Fruit fly (Drosophila melanogaster): ENCODE data around the gene CG31697.

The CG31697 gene

dm6 chr2L:19497983-19498382 is 37.3 kb upstream of the CG31697 start, which contains the start of gene Top3alpha (continued):
- TF ChIP-seq CG7357 (GFP tag; IDR thresholded peaks at IDR 0.05), result no peak
- no peak for TF ChIP-seq Ravus (GFP tag; IDR thresholded peaks at IDR 0.05)
- TF ChIP-seq Side (GFP tag; optimal IDR thresholded peaks at IDR 0.05), result no peak
- peak; percentile 99 for TF ChIP-seq Dp (GFP tag; optimal IDR thresholded peaks at IDR 0.05)
- peak; percentile 48 for TF ChIP-seq Sin3A (optimal IDR thresholded peaks at IDR 0.05)
- no peak for TF ChIP-seq CG31224 (GFP tag; IDR thresholded peaks at IDR 0.05)
- no peak for TF ChIP-seq bigmax (GFP tag; optimal IDR thresholded peaks at IDR 0.05)
- TF ChIP-seq YL-1 (GFP tag; optimal IDR thresholded peaks at IDR 0.05), result peak; percentile 47
- no peak for TF ChIP-seq Hsf (GFP tag; optimal IDR thresholded peaks at IDR 0.05)
- peak; percentile 70 for TF ChIP-seq unc-4 (GFP tag; IDR thresholded peaks at IDR 0.05; ENCODE audit: partially characterized antibody)
- TF ChIP-seq CG17385 (GFP tag; optimal IDR thresholded peaks at IDR 0.05), result peak; percentile 97
- TF ChIP-seq hb (GFP tag; IDR thresholded peaks at IDR 0.05; ENCODE audit: partially characterized antibody), result peak; percentile 71; the same call in 2 of the 3 replicates
- TF ChIP-seq CG6791 (GFP tag; IDR thresholded peaks at IDR 0.05; ENCODE audit: partially characterized antibody), result peak; percentile 68
- TF ChIP-seq CG13424 (tag; optimal IDR thresholded peaks at IDR 0.05), result no peak
- peak; percentile 81 for TF ChIP-seq HLH4C (GFP tag; IDR thresholded peaks at IDR 0.05; ENCODE audit: partially characterized antibody)
- no peak for TF ChIP-seq CG4360 (GFP tag; IDR thresholded peaks at IDR 0.05)
- no peak for TF ChIP-seq CG6654 (GFP tag; optimal IDR thresholded peaks at IDR 0.05)
- no peak for TF ChIP-seq sens (GFP tag)
- peak; percentile 84 for TF ChIP-seq CG13287 (GFP tag; IDR thresholded peaks at IDR 0.05; ENCODE audit: partially characterized antibody)
- TF ChIP-seq caup (GFP tag; optimal IDR thresholded peaks at IDR 0.05; ENCODE audit: severe bottlenecking), result no peak
- TF ChIP-seq vnd (GFP tag; IDR thresholded peaks at IDR 0.05; ENCODE audit: partially characterized antibody), result peak; percentile 48
- 0 out of 4 replicates have a peak, but pooled peaks have one; percentile 10 for TF ChIP-seq chinmo (GFP tag; IDR thresholded peaks at IDR 0.05; ENCODE audit: partially characterized antibody)
- TF ChIP-seq Adf1 (GFP tag; IDR thresholded peaks at IDR 0.05), result peak; percentile 32; the same call in 1 of the 2 replicates
- TF ChIP-seq pzg (GFP tag; optimal IDR thresholded peaks at IDR 0.05), result peak; percentile 83
- peak; percentile 57; the same call in 1 of the 3 replicates for TF ChIP-seq CG14860 (GFP tag; IDR thresholded peaks at IDR 0.05; ENCODE audit: partially characterized antibody)
- peak; percentile 38; the same call in 1 of the 2 replicates for TF ChIP-seq ato (GFP tag; IDR thresholded peaks at IDR 0.05; ENCODE audit: partially characterized antibody)
- peak; percentile 52 for TF ChIP-seq CG14710 (tag; optimal IDR thresholded peaks at IDR 0.05)
- peak; percentile 24 for TF ChIP-seq phol (tag; optimal IDR thresholded peaks at IDR 0.05)
- no peak for TF ChIP-seq CG17802 (tag; optimal IDR thresholded peaks at IDR 0.05)
- peak; percentile 3 to 80 for TF ChIP-seq crp (GFP tag; optimal IDR thresholded peaks at IDR 0.05)
- TF ChIP-seq CG31365 (tag; optimal IDR thresholded peaks at IDR 0.05), result no peak
- peak; percentile 99 for TF ChIP-seq E2f2 (GFP tag; IDR thresholded peaks at IDR 0.05)
- TF ChIP-seq CG1529 (GFP tag; optimal IDR thresholded peaks at IDR 0.05), result no peak
- no peak for TF ChIP-seq CG9876 (GFP tag; optimal IDR thresholded peaks at IDR 0.05)
- TF ChIP-seq CG15479 (GFP tag; optimal IDR thresholded peaks at IDR 0.05), result no peak
- TF ChIP-seq CG1603 (tag; optimal IDR thresholded peaks at IDR 0.05), result no peak
- TF ChIP-seq CG10431 (GFP tag; optimal IDR thresholded peaks at IDR 0.05), result no peak
- peak; percentile 58 for TF ChIP-seq CG15514 (GFP tag; optimal IDR thresholded peaks at IDR 0.05)
- no peak for TF ChIP-seq CG12299 (tag; optimal IDR thresholded peaks at IDR 0.05)
- TF ChIP-seq TFAM (GFP tag; optimal IDR thresholded peaks at IDR 0.05), result no peak
- TF ChIP-seq CG10979 (tag; optimal IDR thresholded peaks at IDR 0.05), result no peak
- TF ChIP-seq klu (GFP tag; IDR thresholded peaks at IDR 0.05), result no peak
- TF ChIP-seq bcd (GFP tag; optimal IDR thresholded peaks at IDR 0.05), result no peak
- peak; percentile 80 for TF ChIP-seq CG34224 (GFP tag; IDR thresholded peaks at IDR 0.05; ENCODE audit: partially characterized antibody)
- TF ChIP-seq Lim3 (GFP tag; IDR thresholded peaks at IDR 0.05), result no peak
- no peak for TF ChIP-seq CG1832 (GFP tag; optimal IDR thresholded peaks at IDR 0.05)
- TF ChIP-seq CG2116 (GFP tag; optimal IDR thresholded peaks at IDR 0.05), result peak; percentile 90
- no peak for TF ChIP-seq Sox102F (GFP tag; optimal IDR thresholded peaks at IDR 0.05)
- peak; percentile 25; the same call in 1 of the 2 replicates for TF ChIP-seq inv (GFP tag; IDR thresholded peaks at IDR 0.05; ENCODE audit: partially characterized antibody)

Data from whole organism, embryonic.